Worm (Caenorhabditis elegans): Measurements from ENCODE around the gene ptp-5.2.

ptp-5.2 gene

DNA sequence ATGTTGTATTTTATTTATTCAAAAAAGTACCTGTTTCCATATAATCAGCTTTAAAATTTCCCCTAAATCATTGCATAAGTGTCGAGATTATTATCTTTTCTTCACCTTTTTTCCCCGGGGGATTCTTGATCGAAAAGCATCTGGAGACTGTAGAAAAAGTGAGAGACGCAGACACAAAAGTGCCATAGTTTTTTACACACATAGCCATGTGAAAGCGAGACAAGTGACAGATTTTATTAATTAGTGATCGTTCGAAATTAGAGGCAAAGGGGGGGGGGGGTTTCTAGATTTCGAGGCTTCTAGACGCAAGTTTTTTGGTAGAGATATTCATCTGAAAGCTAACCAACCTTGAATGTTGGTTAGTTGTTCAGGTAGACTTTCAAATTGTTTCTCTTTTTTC is 31.5 kb downstream of the ptp-5.2 start:
- no peak for TF ChIP-seq scrt-1 (GFP tag; IDR thresholded peaks at IDR 0.05)
- no peak for TF ChIP-seq hnd-1 (tag; optimal IDR thresholded peaks at IDR 0.05)
- TF ChIP-seq ets-7 (tag; optimal IDR thresholded peaks at IDR 0.05) = no peak
- TF ChIP-seq B0310.2 (tag; optimal IDR thresholded peaks at IDR 0.05) = no peak
- TF ChIP-seq ceh-13 (GFP tag; optimal IDR thresholded peaks at IDR 0.05) = no peak
- no peak for TF ChIP-seq tbx-37 (GFP tag; conservative IDR thresholded peaks at IDR 0.05)
- TF ChIP-seq hmg-4 (GFP tag; optimal IDR thresholded peaks at IDR 0.05) = no peak
- TF ChIP-seq hmbx-1 (tag; optimal IDR thresholded peaks at IDR 0.05) = no peak
- TF ChIP-seq F13C5.2 (tag; optimal IDR thresholded peaks at IDR 0.05) = no peak
- no peak for TF ChIP-seq pes-1 (GFP tag; IDR thresholded peaks at IDR 0.05)
- no peak for TF ChIP-seq tbx-11 (GFP tag; IDR thresholded peaks at IDR 0.05)
- TF ChIP-seq flt-1 (GFP tag; IDR thresholded peaks at IDR 0.05) = no peak

DNA sequence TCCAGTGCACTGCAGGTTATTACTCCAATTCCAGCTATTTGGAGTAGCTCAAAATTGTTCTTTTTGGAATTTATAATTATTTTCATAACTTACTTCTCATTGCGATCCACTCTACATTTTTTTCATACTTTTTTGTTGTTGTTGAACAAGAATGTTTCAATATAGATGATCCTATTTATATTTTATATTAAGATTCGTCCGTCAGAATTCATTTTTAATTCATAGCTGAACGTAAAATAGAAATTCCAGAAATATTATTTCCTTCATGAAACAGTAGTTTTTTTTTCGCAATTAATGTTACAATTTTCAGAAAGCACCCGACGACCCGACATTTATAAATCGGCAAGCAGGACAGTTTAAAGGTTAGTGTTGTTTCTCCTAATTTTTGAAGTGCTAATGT is 32.5 kb downstream of the ptp-5.2 start, which contains the start of gene Y57G11C.42:
TSS of gene Y57G11C.42 (plus strand) at position 301 of the 400 bp plus-strand sequence.
- TF ChIP-seq ceh-36 (tag; optimal IDR thresholded peaks at IDR 0.05) = no peak
- no peak for TF ChIP-seq pes-1 (GFP tag; IDR thresholded peaks at IDR 0.05)
- TF ChIP-seq flt-1 (GFP tag; IDR thresholded peaks at IDR 0.05) = no peak
- TF ChIP-seq tbx-11 (GFP tag; IDR thresholded peaks at IDR 0.05) = no peak
- TF ChIP-seq ama-1 (optimal IDR thresholded peaks at IDR 0.05) = no peak
- TF ChIP-seq hmg-4 (GFP tag; optimal IDR thresholded peaks at IDR 0.05) = no peak
- no peak for TF ChIP-seq scrt-1 (GFP tag; IDR thresholded peaks at IDR 0.05)
- no peak for TF ChIP-seq ets-7 (tag; optimal IDR thresholded peaks at IDR 0.05)
- TF ChIP-seq F13C5.2 (tag; optimal IDR thresholded peaks at IDR 0.05) = no peak
- no peak for TF ChIP-seq aly-1 (tag; optimal IDR thresholded peaks at IDR 0.05)
- TF ChIP-seq ceh-13 (GFP tag; optimal IDR thresholded peaks at IDR 0.05) = no peak
- TF ChIP-seq B0310.2 (tag; optimal IDR thresholded peaks at IDR 0.05) = no peak
- no peak for TF ChIP-seq sea-1 (GFP tag; conservative IDR thresholded peaks at IDR 0.05)
- TF ChIP-seq hmbx-1 (tag; optimal IDR thresholded peaks at IDR 0.05) = no peak
- TF ChIP-seq hnd-1 (tag; optimal IDR thresholded peaks at IDR 0.05) = no peak
- no peak for TF ChIP-seq tra-4 (tag; optimal IDR thresholded peaks at IDR 0.05)
- TF ChIP-seq tbx-37 (GFP tag; conservative IDR thresholded peaks at IDR 0.05) = no peak

DNA sequence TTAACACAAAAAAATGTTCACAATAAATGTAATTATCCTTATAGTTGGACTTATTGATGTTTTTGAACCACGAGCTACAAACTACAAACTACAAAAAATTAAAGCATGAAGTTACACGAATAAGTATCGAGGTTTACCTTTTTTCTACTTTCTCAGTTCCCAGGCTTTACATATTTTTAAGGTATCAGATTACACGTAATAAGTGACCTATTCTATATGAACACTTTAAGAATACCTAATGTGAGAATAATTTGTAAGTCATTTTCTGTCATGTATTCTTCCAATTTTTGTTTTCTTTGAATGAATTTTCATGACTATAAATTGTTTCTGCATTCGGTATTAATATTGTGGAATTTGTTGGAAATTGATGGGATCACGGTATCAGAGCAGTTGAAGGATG is 45.2 kb downstream of the ptp-5.2 start, which contains the start of gene lgc-8:
TSS of gene lgc-8 (plus strand) at position 301 of the 400 bp plus-strand sequence.
- TF ChIP-seq tbx-11 (GFP tag; IDR thresholded peaks at IDR 0.05) (no peak), sea-1 (GFP tag; conservative IDR thresholded peaks at IDR 0.05) (no peak), flt-1 (GFP tag; IDR thresholded peaks at IDR 0.05) (no peak), hnd-1 (tag; optimal IDR thresholded peaks at IDR 0.05) (no peak), hmg-4 (GFP tag; optimal IDR thresholded peaks at IDR 0.05) (no peak), pes-1 (GFP tag; IDR thresholded peaks at IDR 0.05) (no peak), ama-1 (optimal IDR thresholded peaks at IDR 0.05) (no peak), tra-4 (tag; optimal IDR thresholded peaks at IDR 0.05) (no peak), ets-7 (tag; optimal IDR thresholded peaks at IDR 0.05) (no peak), ceh-13 (GFP tag; optimal IDR thresholded peaks at IDR 0.05) (no peak), F13C5.2 (tag; optimal IDR thresholded peaks at IDR 0.05) (no peak), hmbx-1 (tag; optimal IDR thresholded peaks at IDR 0.05) (no peak), ceh-36 (tag; optimal IDR thresholded peaks at IDR 0.05) (no peak), tbx-37 (GFP tag; conservative IDR thresholded peaks at IDR 0.05) (no peak), aly-1 (tag; optimal IDR thresholded peaks at IDR 0.05) (no peak)

DNA sequence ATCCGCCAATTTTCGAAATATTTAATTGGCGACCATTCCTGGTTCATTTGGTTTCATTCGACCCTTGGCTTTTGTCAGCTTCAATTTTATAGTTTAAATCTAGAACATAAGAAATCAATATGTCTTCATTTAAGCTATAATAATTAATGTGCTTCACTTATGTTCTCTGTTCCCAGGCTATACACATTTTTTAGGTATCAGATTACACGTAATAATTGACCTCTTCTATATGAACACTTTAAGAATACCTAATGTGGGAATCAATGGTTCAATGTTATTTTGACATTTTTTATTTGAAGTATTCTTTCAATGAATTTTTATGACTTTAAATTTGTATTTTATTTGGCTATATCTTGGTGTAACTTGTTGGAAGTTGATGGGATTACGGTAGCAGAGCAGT is 51.5 kb downstream of the ptp-5.2 start, which contains the start of gene lgc-7:
TSS of gene lgc-7 (plus strand) at position 301 of the 400 bp plus-strand sequence.
- TF ChIP-seq B0310.2 (tag; optimal IDR thresholded peaks at IDR 0.05) (no peak), tra-4 (tag; optimal IDR thresholded peaks at IDR 0.05) (no peak), tbx-37 (GFP tag; conservative IDR thresholded peaks at IDR 0.05) (no peak), sea-1 (GFP tag; conservative IDR thresholded peaks at IDR 0.05) (no peak), scrt-1 (GFP tag; IDR thresholded peaks at IDR 0.05) (no peak), pes-1 (GFP tag; IDR thresholded peaks at IDR 0.05) (no peak), aly-1 (tag; optimal IDR thresholded peaks at IDR 0.05) (no peak), tbx-11 (GFP tag; IDR thresholded peaks at IDR 0.05) (no peak), flt-1 (GFP tag; IDR thresholded peaks at IDR 0.05) (no peak), hmg-4 (GFP tag; optimal IDR thresholded peaks at IDR 0.05) (no peak), ceh-36 (tag; optimal IDR thresholded peaks at IDR 0.05) (no peak), hmbx-1 (tag; optimal IDR thresholded peaks at IDR 0.05) (no peak)
